Worm (Caenorhabditis elegans) whole organism, L3 larva: ENCODE data around the gene Y55B1BR.8.

Source experiments
- R02D3.7 ChIP-seq: fragments of 150-350 bp; optimal IDR thresholded peaks from 2 replicates; lab custom pipeline; 2014; ENCODE audit warnings: missing biosample characterization, missing genetic modification characterization
- ZK546.5 ChIP-seq: sonication (generic microtip); optimal IDR thresholded peaks from 2 replicates; lab custom pipeline; 2017; ENCODE audit warnings: missing biosample characterization, missing genetic modification characterization
- aly-2 ChIP-seq: fragments of 150-350 bp; optimal IDR thresholded peaks from 2 replicates; lab custom pipeline; 2014; ENCODE audit warnings: missing biosample characterization, missing genetic modification characterization
- ama-1 ChIP-seq: fragments of 150-350 bp; optimal IDR thresholded peaks from 2 replicates; lab custom pipeline; 2018
- ceh-28 ChIP-seq: fragments of 150-350 bp; optimal IDR thresholded peaks from 2 replicates; lab custom pipeline; 2014; ENCODE audit warnings: missing biosample characterization, missing genetic modification reagents, missing genetic modification characterization
- ceh-82 ChIP-seq: fragments of 150-350 bp; optimal IDR thresholded peaks from 2 replicates; lab custom pipeline; 2014; ENCODE audit warnings: missing biosample characterization, missing genetic modification characterization
- daf-12 ChIP-seq: fragments of 150-350 bp; optimal IDR thresholded peaks from 2 replicates; lab custom pipeline; 2014; ENCODE audit warnings: missing biosample characterization, missing genetic modification reagents, missing genetic modification characterization
- egl-5 ChIP-seq: fragments of 150-350 bp; optimal IDR thresholded peaks from 2 replicates; lab custom pipeline; 2017; ENCODE audit warnings: missing biosample characterization, missing genetic modification reagents, missing genetic modification characterization, inconsistent platforms
- elt-1 ChIP-seq: fragments of 150-350 bp; optimal IDR thresholded peaks from 2 replicates; lab custom pipeline; 2014; ENCODE audit warnings: missing biosample characterization, missing genetic modification characterization
- elt-2 ChIP-seq: sonication (generic microtip); optimal IDR thresholded peaks from 2 replicates; lab custom pipeline; 2016; ENCODE audit warnings: missing genetic modification reagents, mild to moderate bottlenecking, missing genetic modification characterization, missing compliant biosample characterization
- elt-3 ChIP-seq, 3 experiments: fragments of 150-350 bp in 1 of 3; sonication (generic microtip) in 2 of 3; optimal IDR thresholded peaks; 2 replicates in 2 of 3; 4 replicates in 1 of 3; lab custom pipeline; 2014 to 2017; ENCODE audit warnings: missing biosample characterization in 3 of 3, missing genetic modification characterization in 3 of 3
- fkh-10 ChIP-seq: sonication (generic microtip); optimal IDR thresholded peaks from 2 replicates; lab custom pipeline; 2017; ENCODE audit warnings: missing biosample characterization, missing genetic modification reagents, missing genetic modification characterization
- fkh-2 ChIP-seq: fragments of 150-350 bp; optimal IDR thresholded peaks from 2 replicates; lab custom pipeline; 2014; ENCODE audit warnings: missing biosample characterization, missing genetic modification reagents, missing genetic modification characterization
- fos-1 ChIP-seq: fragments of 150-350 bp; optimal IDR thresholded peaks from 2 replicates; lab custom pipeline; 2014; ENCODE audit warnings: missing biosample characterization, missing genetic modification characterization
- lin-15B ChIP-seq: fragments of 150-350 bp; optimal IDR thresholded peaks from 2 replicates; lab custom pipeline; 2014; ENCODE audit warnings: missing biosample characterization, missing genetic modification characterization
- lsy-12 ChIP-seq: sonication (generic microtip); optimal IDR thresholded peaks from 2 replicates; lab custom pipeline; 2016; ENCODE audit warnings: mild to moderate bottlenecking, missing genetic modification characterization, missing compliant biosample characterization
- mdl-1 ChIP-seq: fragments of 150-350 bp; optimal IDR thresholded peaks from 2 replicates; lab custom pipeline; 2014; ENCODE audit warnings: missing biosample characterization, missing genetic modification characterization
- nfya-1 ChIP-seq: sonication (generic microtip); optimal IDR thresholded peaks from 2 replicates; lab custom pipeline; 2017; ENCODE audit warnings: missing genetic modification characterization, mild to moderate bottlenecking, missing compliant biosample characterization, antibody characterized with exemption, moderate library complexity; ENCODE audit not compliant: insufficient read depth
- nhr-11 ChIP-seq: fragments of 150-350 bp; optimal IDR thresholded peaks from 2 replicates; lab custom pipeline; 2014; ENCODE audit warnings: missing biosample characterization, missing genetic modification characterization
- nhr-23 ChIP-seq: fragments of 150-350 bp; optimal IDR thresholded peaks from 2 replicates; lab custom pipeline; 2014; ENCODE audit warnings: missing biosample characterization, missing genetic modification reagents, missing genetic modification characterization
- nhr-28 ChIP-seq: fragments of 150-350 bp; optimal IDR thresholded peaks from 2 replicates; lab custom pipeline; 2014; ENCODE audit warnings: missing biosample characterization, missing genetic modification characterization
- nhr-67 ChIP-seq: fragments of 150-350 bp; optimal IDR thresholded peaks from 2 replicates; lab custom pipeline; 2014; ENCODE audit warnings: missing biosample characterization, missing genetic modification characterization
- nhr-77 ChIP-seq: fragments of 150-350 bp; optimal IDR thresholded peaks from 2 replicates; lab custom pipeline; 2014; ENCODE audit warnings: missing biosample characterization, missing genetic modification characterization
- pha-4 ChIP-seq: fragments of 150-350 bp; optimal IDR thresholded peaks from 2 replicates; lab custom pipeline; 2014; ENCODE audit warnings: missing biosample characterization, missing genetic modification reagents, missing genetic modification characterization
- tbx-2 ChIP-seq: sonication (generic microtip); optimal IDR thresholded peaks from 2 replicates; lab custom pipeline; 2016; ENCODE audit warnings: mild to moderate bottlenecking, missing genetic modification characterization, missing compliant biosample characterization

Gene Y55B1BR.8

ce11 chrIII:483556-483955 is 39.4 kb downstream of the Y55B1BR.8 start, which contains the start of gene F10C5.3:
Gene F10C5.3, plus strand, starts transcription at chrIII:483868.
- no peak for TF ChIP-seq ZK546.5 (tag; lab: Kevin White, UChicago)
- TF ChIP-seq nhr-11 = peak; percentile 8
- TF ChIP-seq, all 47 proteins: peak for 1

ce11 chrIII:486077-486597 is 41.9 kb downstream of the Y55B1BR.8 start, which contains the start of gene nlp-32:
Gene nlp-32, minus strand, starts transcription at chrIII:486547.
- TF ChIP-seq lsy-12 (tag; lab: Kevin White, UChicago) = no peak
- TF ChIP-seq fos-1 (tag; lab: Kevin White, UChicago) = no peak
- no peak for TF ChIP-seq nhr-67 (tag; lab: Kevin White, UChicago)
- TF ChIP-seq ama-1 (lab: Kevin White, UChicago) = no peak
- TF ChIP-seq elt-1 = no peak
- no peak for TF ChIP-seq daf-12 (tag; lab: Kevin White, UChicago)
- no peak for TF ChIP-seq aly-2 (tag; lab: Kevin White, UChicago)

- TF ChIP-seq elt-3 (tag; optimal IDR thresholded peaks at IDR 0.05; lab: Kevin White, UChicago) (no peak), fkh-10 (GFP tag; lab: Kevin White, UChicago) (no peak), egl-5 (no peak), nhr-77 (tag; lab: Kevin White, UChicago) (no peak), fkh-2 (no peak), ceh-82 (no peak), mdl-1 (tag; lab: Kevin White, UChicago) (no peak), fos-1 (tag; lab: Kevin White, UChicago) (no peak), tbx-2 (tag; lab: Kevin White, UChicago) (no peak), elt-2 (no peak), ZK546.5 (tag; lab: Kevin White, UChicago) (no peak), nhr-28 (tag; lab: Kevin White, UChicago) (no peak)
Measured at ce11 chrIII:488464-488863, 44.3 kb downstream of the Y55B1BR.8 start, which contains the start of gene F30H5.5. Gene F30H5.5, plus strand, starts transcription at chrIII:488764.

ce11 chrIII:491090-491597 is 46.9 kb downstream of the Y55B1BR.8 start, which contains the start of gene unc-45:
Gene unc-45, plus strand, starts transcription at chrIII:491547.
- TF ChIP-seq daf-12 (tag; lab: Kevin White, UChicago) (no peak), nhr-28 (tag; lab: Kevin White, UChicago) (no peak), lin-15B (tag; lab: Kevin White, UChicago) (peak; percentile 48), ceh-28 (no peak), R02D3.7 (tag; lab: Kevin White, UChicago) (no peak), pha-4 (peak; percentile 63), nhr-23 (tag; lab: Kevin White, UChicago) (peak; percentile 24), nfya-1 (tag; lab: Kevin White, UChicago) (peak; percentile 67)
